Worm (Caenorhabditis elegans) whole organism, midembryonic: ENCODE data around the gene F26G1.9.

Source experiments
- klf-2 ChIP-seq: fragments of 200-800 bp; sonication (Bioruptor generic); conservative IDR thresholded peaks from 2 replicates; pipeline ENCODE4 v1.3.6; 2022; ENCODE audit warnings: missing genetic modification reagents, missing genetic modification characterization, missing compliant biosample characterization
- ref-1 ChIP-seq: fragments of 200-800 bp; sonication (Bioruptor generic); conservative IDR thresholded peaks from 2 replicates; pipeline ENCODE4 v1.3.6; 2022; ENCODE audit warnings: missing genetic modification reagents, missing genetic modification characterization, missing compliant biosample characterization
- ztf-23 ChIP-seq: fragments of 200-800 bp; sonication (Bioruptor generic); IDR thresholded peaks from 2 replicates; pipeline ENCODE4 v1.3.6; 2022; ENCODE audit warnings: missing genetic modification reagents, missing genetic modification characterization, missing compliant biosample characterization

- TF ChIP-seq klf-2 (no peak), ref-1 (GFP tag; lab: Robert Waterston, UW) (no peak), ztf-23 (GFP tag; lab: Robert Waterston, UW) (no peak)
Observed at ce11 chrII:4789835-4790343, 16.1 kb upstream of the F26G1.9 start, which contains the start of gene F26G1.15.
